Worm (Caenorhabditis elegans): Measurements from ENCODE around the gene C27D9.1.

Gene C27D9.1

DNA sequence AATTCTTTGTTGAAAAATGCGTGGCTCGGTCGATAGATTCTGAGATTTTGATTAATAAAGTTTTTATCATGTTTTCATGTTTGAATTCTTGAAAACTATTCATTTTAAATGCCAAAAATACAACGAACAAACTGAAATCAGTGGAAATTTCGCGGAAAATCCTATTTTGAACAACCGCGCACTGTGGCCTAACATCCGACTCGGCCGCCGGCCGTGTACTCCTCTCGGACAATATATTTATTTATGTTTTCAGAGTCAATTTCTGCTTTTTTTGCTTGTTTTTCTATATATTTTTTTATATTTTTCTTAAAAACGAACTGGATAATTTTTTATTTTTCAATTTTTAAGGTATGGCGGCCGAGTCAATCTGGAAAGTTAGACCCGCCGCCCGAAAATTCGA, 38.1 kb downstream of the C27D9.1 start, which contains the start of gene F26G1.1 (continued):
- no peak for TF ChIP-seq hlh-17 (GFP tag; optimal IDR thresholded peaks at IDR 0.05; ENCODE audit: borderline replicate concordance)
- peak; percentile 93 for TF ChIP-seq nhr-90 (tag; optimal IDR thresholded peaks at IDR 0.05; ENCODE audit: poor library complexity)
- peak; percentile 47 for TF ChIP-seq lin-39 (tag; optimal IDR thresholded peaks at IDR 0.05)
- no peak for TF ChIP-seq mef-2 (tag; optimal IDR thresholded peaks at IDR 0.05)
- TF ChIP-seq efl-3 (GFP tag; optimal IDR thresholded peaks at IDR 0.05), result peak; percentile 27
- no peak for TF ChIP-seq aly-2 (tag; optimal IDR thresholded peaks at IDR 0.05)
- TF ChIP-seq snpc-4 (tag; optimal IDR thresholded peaks at IDR 0.05), result peak; percentile 30
- TF ChIP-seq grh-1 (GFP tag; IDR thresholded peaks at IDR 0.05), result peak; percentile 79
- TF ChIP-seq lin-14 (GFP tag; optimal IDR thresholded peaks at IDR 0.05), result peak; percentile 65
- TF ChIP-seq hpl-2 (GFP tag; optimal IDR thresholded peaks at IDR 0.05), result no peak
- TF ChIP-seq tbx-2 (tag; optimal IDR thresholded peaks at IDR 0.05), result peak; percentile 89
- peak; percentile 74 for TF ChIP-seq C04F5.9 (tag; optimal IDR thresholded peaks at IDR 0.05)
- TF ChIP-seq fkh-8 (tag; optimal IDR thresholded peaks at IDR 0.05), result peak; percentile 64
- TF ChIP-seq ceh-8 (GFP tag; optimal IDR thresholded peaks at IDR 0.05), result peak; percentile 42
- peak; percentile 92 for TF ChIP-seq elt-2 (tag; optimal IDR thresholded peaks at IDR 0.05)
- TF ChIP-seq lir-3 (tag; optimal IDR thresholded peaks at IDR 0.05; ENCODE audit: poor library complexity), result peak; percentile 95
- TF ChIP-seq sptf-1 (tag; optimal IDR thresholded peaks at IDR 0.05), result no peak
- TF ChIP-seq unc-98 (GFP tag; IDR thresholded peaks at IDR 0.05), result peak; percentile 82
- peak; percentile 46 for TF ChIP-seq blmp-1 (tag; optimal IDR thresholded peaks at IDR 0.05)
- no peak for TF ChIP-seq nhr-11 (tag; optimal IDR thresholded peaks at IDR 0.05)
- TF ChIP-seq mep-1 (tag; optimal IDR thresholded peaks at IDR 0.05), result no peak
- TF ChIP-seq ama-1 (optimal IDR thresholded peaks at IDR 0.05), result no peak
- TF ChIP-seq nhr-47 (tag; optimal IDR thresholded peaks at IDR 0.05), result peak; percentile 89
- TF ChIP-seq dsc-1 (tag; optimal IDR thresholded peaks at IDR 0.05), result peak; percentile 90
- TF ChIP-seq sup-37 (GFP tag; optimal IDR thresholded peaks at IDR 0.05), result peak; percentile 61
- TF ChIP-seq unc-62 (GFP tag; optimal IDR thresholded peaks at IDR 0.05), result no peak
- TF ChIP-seq nhr-12 (tag; optimal IDR thresholded peaks at IDR 0.05), result no peak
- TF ChIP-seq tlp-1 (tag; optimal IDR thresholded peaks at IDR 0.05), result no peak
- peak; percentile 90 for TF ChIP-seq pax-3 (tag; optimal IDR thresholded peaks at IDR 0.05)
- TF ChIP-seq C34B4.2 (tag; optimal IDR thresholded peaks at IDR 0.05), result peak; percentile 37
- TF ChIP-seq pag-3 (tag; optimal IDR thresholded peaks at IDR 0.05; ENCODE audit: borderline replicate concordance, insufficient read depth), result no peak
- no peak for TF ChIP-seq jun-1 (tag; optimal IDR thresholded peaks at IDR 0.05)
- TF ChIP-seq egl-27 (tag; optimal IDR thresholded peaks at IDR 0.05), result no peak
- peak; percentile 72 for TF ChIP-seq isw-1 (GFP tag; IDR thresholded peaks at IDR 0.05)
- TF ChIP-seq nhr-28 (tag; optimal IDR thresholded peaks at IDR 0.05), result no peak
- peak; percentile 69 for TF ChIP-seq unc-86 (tag; optimal IDR thresholded peaks at IDR 0.05)
- peak; percentile 54 for TF ChIP-seq unc-130 (tag; optimal IDR thresholded peaks at IDR 0.05)
- TF ChIP-seq elt-3 (tag; optimal IDR thresholded peaks at IDR 0.05), result no peak
- peak; percentile 96 for TF ChIP-seq irx-1 (tag; optimal IDR thresholded peaks at IDR 0.05)

DNA sequence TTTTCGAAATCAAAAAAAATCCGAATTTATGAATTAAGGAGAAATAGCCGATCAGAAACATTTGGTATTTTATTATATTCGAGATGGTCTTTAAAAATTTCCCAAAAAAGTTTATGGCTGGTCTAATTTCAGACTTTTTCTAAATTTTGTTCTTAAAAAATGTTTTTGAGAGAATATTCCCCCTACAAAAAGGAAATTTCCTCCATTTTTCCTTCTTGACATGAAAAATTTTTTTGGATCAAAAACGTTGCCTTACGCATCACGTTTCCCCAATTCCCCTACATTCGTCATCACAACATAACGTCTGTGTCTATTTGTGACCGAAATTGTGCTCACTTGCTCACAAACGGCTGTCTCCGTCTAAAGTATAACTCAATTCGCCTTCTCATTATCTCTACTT, 40.1 kb downstream of the C27D9.1 start:
- no peak for TF ChIP-seq ets-5 (GFP tag; IDR thresholded peaks at IDR 0.05)
- no peak for TF ChIP-seq nhr-12 (tag; optimal IDR thresholded peaks at IDR 0.05)
- TF ChIP-seq ztf-11 (tag; optimal IDR thresholded peaks at IDR 0.05), result no peak
- TF ChIP-seq zag-1 (tag; optimal IDR thresholded peaks at IDR 0.05), result no peak
- no peak for TF ChIP-seq sptf-1 (tag; optimal IDR thresholded peaks at IDR 0.05)
- TF ChIP-seq fkh-8 (tag; optimal IDR thresholded peaks at IDR 0.05), result no peak
- no peak for TF ChIP-seq aly-2 (tag; optimal IDR thresholded peaks at IDR 0.05)
- TF ChIP-seq egl-13 (tag; optimal IDR thresholded peaks at IDR 0.05), result no peak
- TF ChIP-seq hlh-4 (tag; optimal IDR thresholded peaks at IDR 0.05), result no peak
- TF ChIP-seq pag-3 (tag; optimal IDR thresholded peaks at IDR 0.05; ENCODE audit: borderline replicate concordance, insufficient read depth), result no peak
